Fruit fly (Drosophila melanogaster): ENCODE data around the gene CaBP1.

The CaBP1 gene

DNA sequence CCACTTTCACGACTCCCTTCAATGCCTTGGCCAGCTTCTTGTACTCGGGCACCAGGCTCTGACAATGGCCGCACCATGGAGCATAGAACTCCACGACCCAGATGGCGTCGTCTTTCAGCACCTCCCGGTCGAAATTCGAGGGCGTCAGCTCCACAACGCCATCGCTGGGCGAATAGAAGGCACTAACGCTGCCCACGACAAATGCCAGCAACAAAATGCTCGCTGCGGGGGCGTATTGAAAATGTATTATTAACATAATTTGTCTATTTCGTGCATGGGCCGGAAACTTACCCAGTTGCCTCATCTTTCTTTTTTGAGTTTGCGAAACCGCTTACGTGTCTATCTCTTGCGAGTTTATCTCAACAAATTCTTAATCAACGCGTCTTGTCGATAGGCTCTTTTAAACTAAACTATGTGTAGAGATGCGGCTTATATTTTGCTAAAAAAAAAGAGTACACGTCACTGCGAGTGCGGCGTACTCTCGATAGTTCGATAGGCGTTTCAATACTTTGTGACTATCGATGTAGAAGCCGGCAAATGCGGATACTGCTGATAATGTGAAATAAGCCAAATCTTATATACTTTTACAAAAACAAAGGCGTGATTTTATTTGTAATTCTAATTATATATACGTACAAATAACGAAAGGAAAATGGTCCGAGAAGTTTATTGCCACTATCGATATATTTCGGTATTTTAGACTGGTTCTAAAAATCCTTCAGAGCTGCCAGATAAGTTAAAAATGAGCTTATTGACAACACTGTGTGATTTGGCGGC, at the start of gene CaBP1:
Gene CaBP1 (minus strand): TSS at position 487 of the 777 bp plus-strand sequence.
- no peak for TF ChIP-seq CG4496 (GFP tag; IDR thresholded peaks at IDR 0.05)
- no peak for TF ChIP-seq gl (tag; optimal IDR thresholded peaks at IDR 0.05)
- TF ChIP-seq CG8159 (tag; optimal IDR thresholded peaks at IDR 0.05): no peak
- TF ChIP-seq CG15710 (tag; optimal IDR thresholded peaks at IDR 0.05): no peak
- TF ChIP-seq CG13204 (GFP tag; optimal IDR thresholded peaks at IDR 0.05): no peak
- no peak for TF ChIP-seq CG12605 (GFP tag; IDR thresholded peaks at IDR 0.05)
- no peak for TF ChIP-seq D1 (tag; optimal IDR thresholded peaks at IDR 0.05)
- no peak for TF ChIP-seq fd96Ca (GFP tag; IDR thresholded peaks at IDR 0.05)
- TF ChIP-seq rn (GFP tag; IDR thresholded peaks at IDR 0.05): no peak
- no peak for TF ChIP-seq CG17806 (tag; optimal IDR thresholded peaks at IDR 0.05)
- no peak for TF ChIP-seq CG9948 (tag; optimal IDR thresholded peaks at IDR 0.05)
- no peak for TF ChIP-seq CG32121 (GFP tag; IDR thresholded peaks at IDR 0.05)

dm6 chr2L:16402512-16402911, 46.0 kb upstream of the CaBP1 start:
- no peak for TF ChIP-seq CG13204 (GFP tag; optimal IDR thresholded peaks at IDR 0.05)
- no peak for TF ChIP-seq gl (tag; optimal IDR thresholded peaks at IDR 0.05)
- 0 out of 2 replicates have a peak, but pooled peaks have one; percentile 41 for TF ChIP-seq CG12605 (GFP tag; IDR thresholded peaks at IDR 0.05)
- peak; percentile 29 for TF ChIP-seq Pif1B (GFP tag; optimal IDR thresholded peaks at IDR 0.05)
- TF ChIP-seq CG14655 (GFP tag; optimal IDR thresholded peaks at IDR 0.05): peak; percentile 49
- no peak for TF ChIP-seq Snoo (tag; optimal IDR thresholded peaks at IDR 0.05)
- TF ChIP-seq Ets98B (GFP tag; IDR thresholded peaks at IDR 0.05): peak; percentile 68
- peak; percentile 56 for TF ChIP-seq CG32121 (GFP tag; IDR thresholded peaks at IDR 0.05)
- peak; percentile 6 for TF ChIP-seq CG8159 (tag; optimal IDR thresholded peaks at IDR 0.05)
- peak; percentile 75 for TF ChIP-seq fd96Ca (GFP tag; IDR thresholded peaks at IDR 0.05)
- peak; percentile 34 for TF ChIP-seq Pif1A (GFP tag; optimal IDR thresholded peaks at IDR 0.05)
- peak; percentile 5 for TF ChIP-seq CG34367 (tag; optimal IDR thresholded peaks at IDR 0.05)
- peak; percentile 36; the same call in 1 of the 3 replicates for TF ChIP-seq CG4496 (GFP tag; IDR thresholded peaks at IDR 0.05)
- no peak for TF ChIP-seq D1 (tag; optimal IDR thresholded peaks at IDR 0.05)
- TF ChIP-seq CG9948 (tag; optimal IDR thresholded peaks at IDR 0.05): peak; percentile 5

- TF ChIP-seq fd96Ca (GFP tag; IDR thresholded peaks at IDR 0.05): no peak
- TF ChIP-seq EcR (GFP tag; optimal IDR thresholded peaks at IDR 0.05): no peak
- no peak for TF ChIP-seq CG8301 (tag; optimal IDR thresholded peaks at IDR 0.05)
- TF ChIP-seq CG9948 (tag; optimal IDR thresholded peaks at IDR 0.05): no peak
- no peak for TF ChIP-seq CG10348 (GFP tag; IDR thresholded peaks at IDR 0.05)
- TF ChIP-seq CG15710 (tag; optimal IDR thresholded peaks at IDR 0.05): no peak
- no peak for TF ChIP-seq Pif1B (GFP tag; optimal IDR thresholded peaks at IDR 0.05)
- TF ChIP-seq D1 (tag; optimal IDR thresholded peaks at IDR 0.05): no peak
- no peak for TF ChIP-seq Pif1A (GFP tag; optimal IDR thresholded peaks at IDR 0.05)
- no peak for TF ChIP-seq Ets98B (GFP tag; IDR thresholded peaks at IDR 0.05)
- TF ChIP-seq CG8159 (tag; optimal IDR thresholded peaks at IDR 0.05): no peak
- TF ChIP-seq CG14655 (GFP tag; optimal IDR thresholded peaks at IDR 0.05): no peak
- TF ChIP-seq CG4496 (GFP tag; IDR thresholded peaks at IDR 0.05): no peak
Observed at dm6 chr2L:16397517-16397916, 41.0 kb upstream of the CaBP1 start.

DNA sequence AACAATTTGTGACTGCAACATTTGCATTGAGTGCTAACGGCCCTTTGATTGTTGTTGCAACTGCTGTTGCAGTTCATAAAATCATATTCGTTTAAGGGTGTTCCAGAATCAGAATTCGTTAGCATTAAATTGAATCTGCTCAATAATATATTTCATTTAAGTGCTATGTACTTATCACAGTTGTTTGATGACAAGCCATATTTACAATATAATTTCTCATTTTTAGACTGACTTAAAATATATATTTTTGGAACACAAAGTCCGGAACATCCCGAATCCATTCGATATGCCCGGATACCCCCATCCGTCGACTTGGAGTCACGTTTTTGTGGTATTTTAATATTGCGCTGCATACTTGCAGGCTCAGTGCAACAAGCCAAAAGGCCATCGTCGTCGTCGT, 34.3 kb upstream of the CaBP1 start:
- peak; percentile 51; the same call in 1 of the 3 replicates for TF ChIP-seq CG4496 (GFP tag; IDR thresholded peaks at IDR 0.05)
- TF ChIP-seq CG34367 (tag; optimal IDR thresholded peaks at IDR 0.05): no peak
- no peak for TF ChIP-seq EcR (GFP tag; optimal IDR thresholded peaks at IDR 0.05)
- TF ChIP-seq Pif1A (GFP tag; optimal IDR thresholded peaks at IDR 0.05): no peak
- peak; percentile 23 for TF ChIP-seq CG8159 (tag; optimal IDR thresholded peaks at IDR 0.05)
- peak; percentile 29; the same call in 1 of the 3 replicates for TF ChIP-seq fd96Ca (GFP tag; IDR thresholded peaks at IDR 0.05)
- TF ChIP-seq CG10348 (GFP tag; IDR thresholded peaks at IDR 0.05): no peak
- no peak for TF ChIP-seq rn (GFP tag; IDR thresholded peaks at IDR 0.05)

- no peak for TF ChIP-seq CG13204 (GFP tag; optimal IDR thresholded peaks at IDR 0.05)
- no peak for TF ChIP-seq EcR (GFP tag; optimal IDR thresholded peaks at IDR 0.05)
- TF ChIP-seq CG15710 (tag; optimal IDR thresholded peaks at IDR 0.05): no peak
Observed at dm6 chr2L:16380973-16381372, 24.4 kb upstream of the CaBP1 start.

DNA sequence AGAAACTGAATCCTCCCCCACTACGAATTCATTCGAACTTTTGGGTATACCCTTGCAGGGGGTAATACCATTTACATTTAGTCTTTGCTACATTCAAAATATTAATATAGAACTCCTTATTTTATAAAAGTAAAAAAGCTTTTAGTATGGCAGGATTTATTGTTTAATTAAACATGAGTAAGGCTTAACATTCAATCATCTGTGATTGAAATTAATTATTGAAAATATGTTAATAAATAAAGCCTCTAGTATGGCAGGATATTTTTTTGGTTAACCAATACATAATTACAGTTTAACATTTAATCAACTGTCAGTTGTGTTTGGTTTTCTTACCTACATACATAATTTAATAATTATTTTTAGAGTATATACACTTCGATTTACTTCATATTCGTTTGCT, 18.2 kb upstream of the CaBP1 start:
- TF ChIP-seq rn (GFP tag; IDR thresholded peaks at IDR 0.05) (no peak), CG13204 (GFP tag; optimal IDR thresholded peaks at IDR 0.05) (no peak), gl (tag; optimal IDR thresholded peaks at IDR 0.05) (no peak), Snoo (tag; optimal IDR thresholded peaks at IDR 0.05) (no peak), CG14655 (GFP tag; optimal IDR thresholded peaks at IDR 0.05) (no peak), fd96Ca (GFP tag; IDR thresholded peaks at IDR 0.05) (no peak), CG8159 (tag; optimal IDR thresholded peaks at IDR 0.05) (no peak), Ets98B (GFP tag; IDR thresholded peaks at IDR 0.05) (no peak), CG12605 (GFP tag; IDR thresholded peaks at IDR 0.05) (no peak)

DNA sequence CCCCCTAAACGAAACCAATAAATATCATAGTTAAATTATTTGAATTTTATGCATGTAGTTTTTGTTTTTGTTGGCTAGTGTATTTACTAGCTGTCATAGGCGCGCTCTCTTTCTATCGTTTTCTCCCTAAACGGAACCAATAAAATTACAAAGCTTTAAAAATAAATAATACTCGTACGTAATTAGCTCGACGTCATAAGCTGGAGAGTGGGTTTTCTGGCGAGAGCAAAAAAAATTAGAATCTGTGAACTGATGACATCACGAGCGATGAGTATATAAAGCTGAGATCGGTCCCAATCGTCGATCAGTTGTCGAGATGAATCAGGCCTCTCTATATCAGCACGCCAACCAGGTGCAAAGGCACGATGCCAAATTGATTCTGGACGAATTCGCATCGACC, 9.1 kb upstream of the CaBP1 start, which contains the start of gene jhamt:
Gene jhamt (plus strand): TSS at position 301 of the 400 bp plus-strand sequence.
- TF ChIP-seq CG17806 (tag; optimal IDR thresholded peaks at IDR 0.05): no peak
- no peak for TF ChIP-seq Snoo (tag; optimal IDR thresholded peaks at IDR 0.05)
- no peak for TF ChIP-seq rn (GFP tag; IDR thresholded peaks at IDR 0.05)
- no peak for TF ChIP-seq CG8159 (tag; optimal IDR thresholded peaks at IDR 0.05)
- TF ChIP-seq Ets98B (GFP tag; IDR thresholded peaks at IDR 0.05): no peak
- TF ChIP-seq CG15710 (tag; optimal IDR thresholded peaks at IDR 0.05): no peak
- no peak for TF ChIP-seq Pif1A (GFP tag; optimal IDR thresholded peaks at IDR 0.05)
- no peak for TF ChIP-seq CG12605 (GFP tag; IDR thresholded peaks at IDR 0.05)
- no peak for TF ChIP-seq EcR (GFP tag; optimal IDR thresholded peaks at IDR 0.05)
- TF ChIP-seq CG4496 (GFP tag; IDR thresholded peaks at IDR 0.05): no peak
- TF ChIP-seq CG13204 (GFP tag; optimal IDR thresholded peaks at IDR 0.05): no peak
- TF ChIP-seq CG10348 (GFP tag; IDR thresholded peaks at IDR 0.05): no peak
